Fruit fly (Drosophila melanogaster) whole organism, prepupa: ENCODE measurements around the gene mRpS30.

Experiments used
- Blimp-1 ChIP-seq: fragments of 200-800 bp; sonication (Bioruptor generic); optimal IDR thresholded peaks from 3 replicates; lab custom pipeline; 2017; ENCODE audit warnings: missing biosample characterization, missing genetic modification characterization, mild to moderate bottlenecking, moderate library complexity, missing genetic modification reagents
- CG10631 ChIP-seq: fragments of 200-800 bp; sonication (Bioruptor generic); optimal IDR thresholded peaks from 2 replicates; lab custom pipeline; 2016; ENCODE audit warnings: missing biosample characterization, missing genetic modification characterization
- CG10669 ChIP-seq: fragments of 200-800 bp; sonication (Bioruptor generic); optimal IDR thresholded peaks from 3 replicates; lab custom pipeline; 2018; ENCODE audit warnings: missing biosample characterization, mild to moderate bottlenecking, missing genetic modification characterization, moderate library complexity
- CG11762 ChIP-seq: fragments of 200-800 bp; sonication (Bioruptor generic); optimal IDR thresholded peaks from 3 replicates; lab custom pipeline; 2016; ENCODE audit warnings: missing biosample characterization, missing genetic modification characterization; ENCODE audit not compliant: insufficient read depth
- CG11902 ChIP-seq: fragments of 200-800 bp; sonication (Bioruptor generic); optimal IDR thresholded peaks from 3 replicates; lab custom pipeline; 2016; ENCODE audit warnings: missing biosample characterization, missing genetic modification characterization
- CG15336 ChIP-seq: fragments of 200-800 bp; sonication (Bioruptor generic); IDR thresholded peaks from 2 replicates; pipeline ENCODE4 v1.3.6; 2022; ENCODE audit warnings: missing biosample characterization, missing genetic modification characterization
- CG1621 ChIP-seq: fragments of 200-800 bp; sonication (Bioruptor generic); optimal IDR thresholded peaks from 3 replicates; lab custom pipeline; 2018; ENCODE audit warnings: missing biosample characterization, mild to moderate bottlenecking, missing genetic modification characterization
- CG16779 ChIP-seq: fragments of 200-800 bp; sonication (Bioruptor generic); optimal IDR thresholded peaks from 3 replicates; lab custom pipeline; 2017; ENCODE audit warnings: missing biosample characterization, mild to moderate bottlenecking, missing genetic modification characterization
- CG3032 ChIP-seq: fragments of 200-800 bp; optimal IDR thresholded peaks from 2 replicates; lab custom pipeline; 2019; ENCODE audit warnings: missing biosample characterization, mild to moderate bottlenecking, missing genetic modification characterization, moderate library complexity
- CG31627 ChIP-seq: fragments of 200-800 bp; sonication (Bioruptor generic); optimal IDR thresholded peaks from 3 replicates; lab custom pipeline; 2016; ENCODE audit warnings: missing biosample characterization, missing genetic modification characterization
- CG32006 ChIP-seq: fragments of 200-800 bp; sonication (Bioruptor generic); optimal IDR thresholded peaks from 3 replicates; lab custom pipeline; 2017; ENCODE audit warnings: missing biosample characterization, mild to moderate bottlenecking, missing genetic modification characterization
- CG34406 ChIP-seq: fragments of 200-800 bp; sonication (Bioruptor generic); optimal IDR thresholded peaks from 3 replicates; lab custom pipeline; 2016; ENCODE audit warnings: missing biosample characterization, missing genetic modification characterization
- CG3919 ChIP-seq: fragments of 200-800 bp; sonication (Bioruptor generic); optimal IDR thresholded peaks from 3 replicates; lab custom pipeline; 2016; ENCODE audit warnings: missing biosample characterization, missing genetic modification characterization
- CG6163 ChIP-seq: fragments of 200-800 bp; sonication (Bioruptor generic); IDR thresholded peaks from 3 replicates; pipeline ENCODE4 v1.3.6; 2022; ENCODE audit warnings: missing biosample characterization, missing genetic modification characterization
- CG6276 ChIP-seq: fragments of 200-800 bp; sonication (Bioruptor generic); optimal IDR thresholded peaks from 2 replicates; lab custom pipeline; 2017; ENCODE audit warnings: missing biosample characterization, mild to moderate bottlenecking, missing genetic modification characterization
- CG6792 ChIP-seq: fragments of 200-800 bp; sonication (Bioruptor generic); optimal IDR thresholded peaks from 3 replicates; lab custom pipeline; 2016; ENCODE audit warnings: missing biosample characterization, missing genetic modification characterization
- CG6854 ChIP-seq: fragments of 200-800 bp; sonication (Bioruptor generic); optimal IDR thresholded peaks from 2 replicates; lab custom pipeline; 2017; ENCODE audit warnings: missing biosample characterization, mild to moderate bottlenecking, missing genetic modification characterization
- CG7368 ChIP-seq: fragments of 200-800 bp; sonication (Bioruptor generic); optimal IDR thresholded peaks from 3 replicates; lab custom pipeline; 2016; ENCODE audit warnings: missing biosample characterization, missing genetic modification characterization
- CG8319 ChIP-seq: fragments of 200-800 bp; sonication (Bioruptor generic); optimal IDR thresholded peaks from 3 replicates; lab custom pipeline; 2016; ENCODE audit warnings: missing biosample characterization, missing genetic modification characterization
- CG8632 ChIP-seq: fragments of 200-800 bp; sonication (Bioruptor generic); optimal IDR thresholded peaks from 3 replicates; lab custom pipeline; 2016; ENCODE audit warnings: missing biosample characterization, missing genetic modification characterization
- CG9139 ChIP-seq: fragments of 200-800 bp; sonication (Bioruptor generic); optimal IDR thresholded peaks from 3 replicates; lab custom pipeline; 2017; ENCODE audit warnings: missing biosample characterization, mild to moderate bottlenecking, missing genetic modification characterization
- Eip75B ChIP-seq: fragments of 200-800 bp; sonication (Bioruptor generic); optimal IDR thresholded peaks from 3 replicates; lab custom pipeline; 2016; ENCODE audit warnings: missing biosample characterization, missing genetic modification characterization
- Eip78C ChIP-seq: fragments of 200-800 bp; sonication (Bioruptor generic); peaks from one replicate; lab custom pipeline; 2016; ENCODE audit warnings: missing biosample characterization, missing genetic modification characterization
- Eip93F ChIP-seq: fragments of 200-800 bp; sonication (Bioruptor generic); optimal IDR thresholded peaks from 2 replicates; lab custom pipeline; 2016; ENCODE audit warnings: missing biosample characterization, mild to moderate bottlenecking, missing genetic modification characterization
- Ets96B ChIP-seq: fragments of 200-800 bp; optimal IDR thresholded peaks from 2 replicates; lab custom pipeline; 2019; ENCODE audit warnings: missing biosample characterization, mild to moderate bottlenecking, missing genetic modification characterization, moderate library complexity
- Gug ChIP-seq: fragments of 200-800 bp; sonication (Bioruptor generic); IDR thresholded peaks from 2 replicates; pipeline ENCODE4 v1.3.6; 2022; ENCODE audit warnings: missing biosample characterization, missing genetic modification characterization
- Hr38 ChIP-seq: sonication (Bioruptor generic); optimal IDR thresholded peaks from 2 replicates; lab custom pipeline; 2016; ENCODE audit warnings: missing biosample characterization, missing genetic modification characterization
- Hr39 ChIP-seq: fragments of 200-800 bp; sonication (Bioruptor generic); optimal IDR thresholded peaks from 2 replicates; lab custom pipeline; 2016; ENCODE audit warnings: missing biosample characterization, missing genetic modification characterization
- Hr4 ChIP-seq: fragments of 200-800 bp; sonication (Bioruptor generic); optimal IDR thresholded peaks from 3 replicates; lab custom pipeline; 2016; ENCODE audit warnings: missing biosample characterization, missing genetic modification characterization
- Lpt ChIP-seq: fragments of 200-800 bp; sonication (Bioruptor generic); optimal IDR thresholded peaks from 3 replicates; lab custom pipeline; 2016; ENCODE audit warnings: missing biosample characterization, missing genetic modification characterization
- Met ChIP-seq: fragments of 200-800 bp; sonication (Bioruptor generic); optimal IDR thresholded peaks from 3 replicates; lab custom pipeline; 2016; ENCODE audit warnings: missing biosample characterization, missing genetic modification characterization
- OdsH ChIP-seq: fragments of 200-800 bp; sonication (Bioruptor generic); optimal IDR thresholded peaks from 3 replicates; lab custom pipeline; 2016; ENCODE audit warnings: missing biosample characterization, missing genetic modification characterization
- Sox102F ChIP-seq: fragments of 200-800 bp; sonication (Bioruptor generic); optimal IDR thresholded peaks from 2 replicates; lab custom pipeline; 2016; ENCODE audit warnings: missing biosample characterization, mild to moderate bottlenecking, missing genetic modification characterization
- Sox14 ChIP-seq: fragments of 200-800 bp; sonication (Bioruptor generic); optimal IDR thresholded peaks from 3 replicates; lab custom pipeline; 2016; ENCODE audit warnings: missing biosample characterization, missing genetic modification characterization
- Sox15 ChIP-seq: fragments of 200-800 bp; sonication (Bioruptor generic); optimal IDR thresholded peaks from 3 replicates; lab custom pipeline; 2016; ENCODE audit warnings: missing biosample characterization, missing genetic modification characterization
- achi ChIP-seq: fragments of 200-800 bp; sonication (Bioruptor generic); optimal IDR thresholded peaks from 3 replicates; lab custom pipeline; 2016; ENCODE audit warnings: missing biosample characterization, missing genetic modification characterization
- acj6 ChIP-seq: fragments of 200-800 bp; sonication (Bioruptor generic); optimal IDR thresholded peaks from 3 replicates; lab custom pipeline; 2016; ENCODE audit warnings: missing biosample characterization, missing genetic modification characterization
- dsx ChIP-seq: fragments of 200-800 bp; optimal IDR thresholded peaks from 3 replicates; lab custom pipeline; 2019; ENCODE audit warnings: missing biosample characterization, mild to moderate bottlenecking, missing genetic modification characterization, moderate library complexity; ENCODE audit not compliant: poor library complexity, severe bottlenecking
- eg ChIP-seq: fragments of 200-800 bp; sonication (Bioruptor generic); IDR thresholded peaks from 3 replicates; pipeline ENCODE4 v1.3.6; 2022; ENCODE audit warnings: missing biosample characterization, missing genetic modification characterization
- esn ChIP-seq: fragments of 200-800 bp; sonication (Bioruptor generic); optimal IDR thresholded peaks from 2 replicates; lab custom pipeline; 2016; ENCODE audit warnings: missing biosample characterization, mild to moderate bottlenecking, missing genetic modification characterization, moderate library complexity
- fd59A ChIP-seq: fragments of 200-800 bp; sonication (Bioruptor generic); optimal IDR thresholded peaks from 2 replicates; lab custom pipeline; 2017; ENCODE audit warnings: missing biosample characterization, mild to moderate bottlenecking, missing genetic modification characterization, missing genetic modification reagents
- fd85E ChIP-seq: fragments of 200-800 bp; sonication (Bioruptor generic); optimal IDR thresholded peaks from 3 replicates; lab custom pipeline; 2016; ENCODE audit warnings: missing biosample characterization, missing genetic modification characterization
- fkh ChIP-seq: fragments of 200-800 bp; sonication (Bioruptor generic); optimal IDR thresholded peaks from 3 replicates; lab custom pipeline; 2017; ENCODE audit warnings: missing biosample characterization, mild to moderate bottlenecking, missing genetic modification characterization, moderate library complexity
- lz ChIP-seq: fragments of 200-800 bp; sonication (Bioruptor generic); optimal IDR thresholded peaks from 3 replicates; lab custom pipeline; 2016; ENCODE audit warnings: missing biosample characterization, missing genetic modification characterization
- net ChIP-seq: fragments of 200-800 bp; sonication (Bioruptor generic); optimal IDR thresholded peaks from 3 replicates; lab custom pipeline; 2016; ENCODE audit warnings: missing biosample characterization, missing genetic modification characterization
- pdm3 ChIP-seq: fragments of 200-800 bp; sonication (Bioruptor generic); optimal IDR thresholded peaks from 3 replicates; lab custom pipeline; 2016; ENCODE audit warnings: missing biosample characterization, missing genetic modification characterization
- spab ChIP-seq: fragments of 200-800 bp; sonication (Bioruptor generic); optimal IDR thresholded peaks from 2 replicates; lab custom pipeline; 2017; ENCODE audit warnings: missing biosample characterization, mild to moderate bottlenecking, missing genetic modification characterization, missing genetic modification reagents
- svp ChIP-seq: fragments of 200-800 bp; sonication (Bioruptor generic); peaks from one replicate; lab custom pipeline; 2016; ENCODE audit warnings: missing biosample characterization, missing genetic modification characterization
- topi ChIP-seq: fragments of 200-800 bp; sonication (Bioruptor generic); optimal IDR thresholded peaks from 3 replicates; lab custom pipeline; 2016; ENCODE audit warnings: missing biosample characterization, missing genetic modification characterization
- vri ChIP-seq: fragments of 200-800 bp; sonication (Bioruptor generic); optimal IDR thresholded peaks from 3 replicates; lab custom pipeline; 2016; ENCODE audit warnings: missing biosample characterization, mild to moderate bottlenecking, missing genetic modification characterization

The mRpS30 gene

DNA sequence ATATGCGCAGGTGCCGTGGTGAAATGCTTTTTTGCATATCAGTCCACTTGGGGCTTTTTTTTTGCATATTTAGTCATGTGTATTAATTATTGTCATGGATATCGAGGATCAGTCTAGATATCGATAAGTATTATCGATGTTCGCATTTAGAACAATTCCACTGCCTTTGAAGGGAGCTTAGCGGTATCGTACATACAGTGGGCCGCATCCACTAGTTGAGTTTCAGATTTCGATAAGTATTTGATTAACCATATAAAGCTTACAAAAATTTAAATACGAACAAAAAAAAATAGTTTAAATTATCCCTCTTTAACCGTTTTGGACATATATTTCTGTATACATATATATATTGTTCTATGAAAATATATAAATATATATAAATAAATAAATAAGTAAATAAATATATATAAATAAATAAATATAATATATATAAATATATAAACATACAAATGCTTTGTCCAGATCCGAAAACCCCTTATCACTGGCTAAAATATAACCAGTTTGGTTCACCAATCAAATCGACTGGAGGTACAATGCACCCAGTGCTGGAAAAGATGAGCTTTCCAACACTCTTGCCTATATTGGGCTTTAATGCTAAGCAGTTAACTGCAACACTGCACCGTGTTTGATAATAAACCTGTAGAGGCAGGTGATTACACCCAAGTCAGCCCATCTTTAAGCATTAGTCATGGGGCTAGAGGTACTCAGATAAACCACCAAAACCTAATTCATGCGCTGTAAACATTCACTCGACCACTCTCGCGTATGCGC is 17.2 kb downstream of the mRpS30 start:
- TF ChIP-seq pdm3 (GFP tag; lab: Kevin White, UChicago) (no peak), acj6 (peak; percentile 14), CG6276 (GFP tag; lab: Kevin White, UChicago) (peak; percentile 26), CG1621 (tag; lab: Kevin White, UChicago) (no peak), OdsH (GFP tag; lab: Kevin White, UChicago) (peak; percentile 23), fd59A (GFP tag; lab: Kevin White, UChicago) (no peak), Eip93F (GFP tag; lab: Kevin White, UChicago) (no peak), net (no peak), CG3032 (tag; lab: Kevin White, UChicago) (peak; percentile 28), CG15336 (GFP tag; lab: Robert Waterston, UW) (no peak), Eip78C (peak; percentile 12), achi (GFP tag; lab: Kevin White, UChicago) (peak; percentile 38), vri (GFP tag; lab: Kevin White, UChicago) (peak; percentile 52), CG32006 (peak; percentile 53), CG8319 (GFP tag; lab: Kevin White, UChicago) (no peak), spab (GFP tag; lab: Kevin White, UChicago) (no peak), Met (GFP tag; lab: Kevin White, UChicago) (no peak), Lpt (no peak), Hr4 (no peak), fd85E (GFP tag; lab: Kevin White, UChicago) (no peak), CG7368 (GFP tag; lab: Kevin White, UChicago) (no peak), Sox14 (peak; percentile 21), CG11762 (GFP tag; lab: Kevin White, UChicago) (no peak), Eip75B (GFP tag; lab: Kevin White, UChicago) (no peak), CG3919 (GFP tag; lab: Kevin White, UChicago) (peak; percentile 42), CG34406 (GFP tag; lab: Kevin White, UChicago) (peak; percentile 33), CG11902 (no peak), Ets96B (tag; lab: Kevin White, UChicago) (peak; percentile 20), topi (no peak), CG6792 (no peak), dsx (GFP tag; lab: Kevin White, UChicago) (peak; percentile 23), Hr39 (GFP tag; lab: Kevin White, UChicago) (peak; percentile 12), CG10669 (GFP tag; lab: Kevin White, UChicago) (no peak), eg (GFP tag; lab: Robert Waterston, UW) (peak; percentile 21; the same call in 1 of the 3 replicates), lz (GFP tag; lab: Kevin White, UChicago) (peak; percentile 9), Sox15 (GFP tag; lab: Kevin White, UChicago) (no peak), Hr38 (GFP tag; lab: Kevin White, UChicago) (no peak), CG8632 (GFP tag; lab: Kevin White, UChicago) (peak; percentile 14), fkh (GFP tag; lab: Kevin White, UChicago) (no peak), esn (GFP tag; lab: Kevin White, UChicago) (peak; percentile 47), CG9139 (no peak), Sox102F (GFP tag; lab: Kevin White, UChicago) (no peak), CG16779 (tag; lab: Kevin White, UChicago) (no peak), Gug (GFP tag; lab: Robert Waterston, UW) (no peak), CG10631 (GFP tag; lab: Kevin White, UChicago) (peak; percentile 46), svp (GFP tag; lab: Kevin White, UChicago) (peak; percentile 68), CG6854 (GFP tag; lab: Kevin White, UChicago) (no peak), CG31627 (GFP tag; lab: Kevin White, UChicago) (peak; percentile 13), CG6163 (GFP tag; lab: Robert Waterston, UW) (peak; percentile 17; the same call in 1 of the 3 replicates), Blimp-1 (GFP tag; lab: Kevin White, UChicago) (no peak)
